Fruit fly (Drosophila melanogaster): ENCODE data around the gene CRIF.

DNA sequence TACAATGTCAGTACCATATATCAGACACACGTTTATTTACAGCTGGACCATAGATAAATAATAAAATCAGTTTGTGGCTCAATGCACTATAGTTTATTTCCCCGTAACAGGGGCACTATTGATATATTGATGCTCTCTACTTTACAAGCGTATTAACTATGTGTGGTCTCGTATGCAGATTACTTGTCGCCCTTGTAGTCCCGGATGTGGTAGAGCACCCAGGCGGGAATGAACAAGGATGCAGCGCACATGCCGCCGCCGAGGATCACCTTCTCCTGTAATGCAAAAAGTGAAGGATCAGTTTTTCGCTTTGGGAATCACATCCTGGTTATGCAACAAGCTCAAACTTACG lies 29.8 kb downstream of the CRIF start:
- TF ChIP-seq psq (optimal IDR thresholded peaks at IDR 0.05), result no peak
- TF ChIP-seq usp (GFP tag; optimal IDR thresholded peaks at IDR 0.05), result no peak
